Fruit fly (Drosophila melanogaster): ENCODE measurements around the gene kuz.

Gene kuz

DNA sequence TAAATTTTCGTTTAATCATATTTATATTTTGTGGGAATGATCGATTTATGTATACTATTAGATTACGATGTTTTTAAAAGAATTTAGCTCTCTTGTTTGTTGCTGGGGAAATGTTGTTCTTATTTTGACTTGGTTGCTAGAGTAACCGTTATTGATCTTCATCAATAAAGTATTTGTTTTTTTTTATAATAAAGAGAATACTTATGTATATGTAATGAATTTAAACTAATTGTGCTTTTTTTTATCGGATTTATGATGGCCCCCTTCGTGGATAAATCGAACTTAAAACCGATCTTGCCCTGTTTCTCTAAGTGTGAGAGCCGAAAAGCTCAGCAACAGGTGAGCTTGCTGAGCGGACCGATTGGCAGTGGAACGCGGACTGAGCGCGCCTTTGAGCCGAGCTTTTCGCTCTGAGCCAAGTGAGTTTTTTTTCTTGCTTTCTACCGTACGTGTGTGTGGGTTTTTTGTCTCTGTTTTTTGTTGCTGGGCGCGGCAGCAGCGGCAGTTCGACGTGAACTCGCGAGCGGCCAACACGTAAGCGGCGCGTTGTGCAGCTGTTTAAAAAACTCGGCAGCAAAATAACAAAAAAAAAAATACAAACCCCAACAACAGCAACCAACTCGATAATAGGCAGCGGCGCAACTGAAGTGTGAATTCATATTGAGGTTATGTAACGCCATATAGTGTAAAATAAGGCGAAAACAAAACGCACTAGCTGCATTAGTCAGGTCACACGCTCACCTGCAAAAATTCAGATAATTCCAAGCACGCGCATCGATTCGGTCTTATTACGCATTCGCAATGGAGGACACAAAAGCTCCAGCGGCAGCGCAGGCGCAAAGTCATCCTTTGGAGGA, 115.3 kb downstream of the kuz start, which contains the start of gene CG18507 (continued):
- no peak for TF ChIP-seq HLH3B (GFP tag; IDR thresholded peaks at IDR 0.05)
- TF ChIP-seq Opbp (GFP tag; IDR thresholded peaks at IDR 0.05; ENCODE audit: partially characterized antibody) = peak; percentile 34; the same call in 1 of the 3 replicates
- TF ChIP-seq CG16779 (GFP tag; IDR thresholded peaks at IDR 0.05) = no peak
- TF ChIP-seq slbo (GFP tag; IDR thresholded peaks at IDR 0.05) = peak; percentile 31; the same call in 1 of the 2 replicates
- no peak for TF ChIP-seq wor (GFP tag; IDR thresholded peaks at IDR 0.05)
- no peak for TF ChIP-seq ttk (GFP tag; IDR thresholded peaks at IDR 0.05)
- no peak for TF ChIP-seq ci (GFP tag; IDR thresholded peaks at IDR 0.05)
- peak; percentile 5 for TF ChIP-seq bcd (GFP tag; optimal IDR thresholded peaks at IDR 0.05)
- TF ChIP-seq Myb (GFP tag; optimal IDR thresholded peaks at IDR 0.05) = no peak
- TF ChIP-seq Ada2b (GFP tag; IDR thresholded peaks at IDR 0.05) = 0 out of 2 replicates have a peak, but pooled peaks have one; percentile 13
- no peak for TF ChIP-seq nau (GFP tag; optimal IDR thresholded peaks at IDR 0.05)
- TF ChIP-seq bigmax (GFP tag; optimal IDR thresholded peaks at IDR 0.05) = peak; percentile 79
- peak; percentile 16; the same call in 1 of the 2 replicates for TF ChIP-seq Xrp1 (GFP tag; IDR thresholded peaks at IDR 0.05)
- TF ChIP-seq CG8359 (GFP tag; optimal IDR thresholded peaks at IDR 0.05; ENCODE audit: borderline replicate concordance) = no peak
- peak; percentile 7 for TF ChIP-seq CG9727 (GFP tag; optimal IDR thresholded peaks at IDR 0.05)
- no peak for TF ChIP-seq cato (GFP tag; optimal IDR thresholded peaks at IDR 0.05; ENCODE audit: borderline replicate concordance)
- TF ChIP-seq Bdp1 (GFP tag; optimal IDR thresholded peaks at IDR 0.05) = no peak
- TF ChIP-seq scrt (GFP tag; optimal IDR thresholded peaks at IDR 0.05) = no peak
- no peak for TF ChIP-seq CG9817 (tag; optimal IDR thresholded peaks at IDR 0.05)
- peak; percentile 29 for TF ChIP-seq CG7839 (tag; optimal IDR thresholded peaks at IDR 0.05)
- TF ChIP-seq CG11504 (tag; optimal IDR thresholded peaks at IDR 0.05) = peak; percentile 44
- no peak for TF ChIP-seq da (GFP tag; optimal IDR thresholded peaks at IDR 0.05)
- no peak for TF ChIP-seq CG8388 (GFP tag; optimal IDR thresholded peaks at IDR 0.05)
- TF ChIP-seq nom (GFP tag; optimal IDR thresholded peaks at IDR 0.05) = peak; percentile 90
- TF ChIP-seq disco-r (GFP tag; optimal IDR thresholded peaks at IDR 0.05) = no peak
- 0 out of 2 replicates have a peak, but pooled peaks have one; percentile 30 for TF ChIP-seq ara (GFP tag; IDR thresholded peaks at IDR 0.05)
- TF ChIP-seq Trl (optimal IDR thresholded peaks at IDR 0.05) = peak; percentile 29 to 36
- TF ChIP-seq Trl (GFP tag; optimal IDR thresholded peaks at IDR 0.05) = no peak
- peak; percentile 10 for TF ChIP-seq gem (tag; optimal IDR thresholded peaks at IDR 0.05)
- TF ChIP-seq zen2 (GFP tag; IDR thresholded peaks at IDR 0.05; ENCODE audit: partially characterized antibody) = no peak
- TF ChIP-seq Rx (GFP tag; IDR thresholded peaks at IDR 0.05) = 0 out of 2 replicates have a peak, but pooled peaks have one; percentile 1
- TF ChIP-seq CG2678 (tag; optimal IDR thresholded peaks at IDR 0.05) = peak; percentile 42
- TF ChIP-seq hkb (optimal IDR thresholded peaks at IDR 0.05) = no peak
- no peak for TF ChIP-seq hkb (GFP tag; IDR thresholded peaks at IDR 0.05)
- no peak for TF ChIP-seq Hr51 (GFP tag; optimal IDR thresholded peaks at IDR 0.05)
- peak; percentile 54 for TF ChIP-seq CG9932 (GFP tag; IDR thresholded peaks at IDR 0.05)
- TF ChIP-seq z (GFP tag; IDR thresholded peaks at IDR 0.05) = peak; percentile 94
- no peak for TF ChIP-seq CG13775 (GFP tag; optimal IDR thresholded peaks at IDR 0.05)
- TF ChIP-seq sima (GFP tag; optimal IDR thresholded peaks at IDR 0.05) = no peak
- no peak for TF ChIP-seq Atf3 (GFP tag; optimal IDR thresholded peaks at IDR 0.05)
- no peak for TF ChIP-seq H2.0 (GFP tag; IDR thresholded peaks at IDR 0.05)
- TF ChIP-seq NK7.1 (GFP tag; optimal IDR thresholded peaks at IDR 0.05) = no peak
- no peak for TF ChIP-seq CG5245 (GFP tag; optimal IDR thresholded peaks at IDR 0.05)
- peak; percentile 75 for TF ChIP-seq Drgx (GFP tag; IDR thresholded peaks at IDR 0.05)
- TF ChIP-seq CG14710 (tag; optimal IDR thresholded peaks at IDR 0.05) = no peak
- TF ChIP-seq lola (GFP tag; optimal IDR thresholded peaks at IDR 0.05) = peak in 1 of 3 experiments; percentile 1
- TF ChIP-seq Med (GFP tag) = peak; percentile 79
- peak; percentile 29 for TF ChIP-seq CG18262 (tag; optimal IDR thresholded peaks at IDR 0.05)
- peak; percentile 25; the same call in 1 of the 2 replicates for TF ChIP-seq CG6689 (GFP tag; IDR thresholded peaks at IDR 0.05)
